Fruit fly (Drosophila melanogaster) whole organism, embryonic: ENCODE measurements around the gene CG33124.

ENCODE experiments used
- BEAF-32 ChIP-seq: fragments of 200-800 bp; sonication (Bioruptor generic); optimal IDR thresholded peaks from 3 replicates; lab custom pipeline; 2017; ENCODE audit warnings: missing biosample characterization, missing genetic modification characterization, mild to moderate bottlenecking, moderate library complexity, missing genetic modification reagents
- CG10431 ChIP-seq: fragments of 200-800 bp; sonication (Bioruptor generic); optimal IDR thresholded peaks from 3 replicates; lab custom pipeline; 2018; ENCODE audit warnings: missing biosample characterization, mild to moderate bottlenecking, missing genetic modification characterization
- CG10979 ChIP-seq: fragments of 200-800 bp; sonication (Bioruptor generic); optimal IDR thresholded peaks from 2 replicates; lab custom pipeline; 2018; ENCODE audit warnings: missing biosample characterization, mild to moderate bottlenecking, missing genetic modification characterization, moderate library complexity
- CG12236 ChIP-seq: fragments of 200-800 bp; sonication (Bioruptor generic); optimal IDR thresholded peaks from 2 replicates; lab custom pipeline; 2016; ENCODE audit warnings: missing biosample characterization, missing genetic modification characterization
- CG12391 ChIP-seq: fragments of 200-800 bp; sonication (Bioruptor generic); optimal IDR thresholded peaks from 3 replicates; lab custom pipeline; 2018; ENCODE audit warnings: missing biosample characterization, mild to moderate bottlenecking, missing genetic modification characterization, moderate library complexity
- CG13296 ChIP-seq: fragments of 200-800 bp; sonication (Bioruptor generic); optimal IDR thresholded peaks from 3 replicates; lab custom pipeline; 2018; ENCODE audit warnings: missing biosample characterization, mild to moderate bottlenecking, missing genetic modification characterization
- CG13424 ChIP-seq: fragments of 200-800 bp; sonication (Bioruptor generic); optimal IDR thresholded peaks from 2 replicates; lab custom pipeline; 2019; ENCODE audit warnings: missing biosample characterization, mild to moderate bottlenecking, missing genetic modification characterization, moderate library complexity
- CG13775 ChIP-seq: fragments of 200-800 bp; sonication (Bioruptor generic); optimal IDR thresholded peaks from 3 replicates; lab custom pipeline; 2017; ENCODE audit warnings: missing biosample characterization, mild to moderate bottlenecking, missing genetic modification characterization
- CG14050 ChIP-seq: fragments of 200-800 bp; sonication (Bioruptor generic); IDR thresholded peaks from 3 replicates; pipeline ENCODE4 v1.3.6; 2022; ENCODE audit warnings: missing biosample characterization, missing genetic modification characterization
- CG15479 ChIP-seq: fragments of 200-800 bp; sonication (Bioruptor generic); optimal IDR thresholded peaks from 3 replicates; lab custom pipeline; 2019; ENCODE audit warnings: missing biosample characterization, mild to moderate bottlenecking, missing genetic modification characterization, moderate library complexity
- CG1602 ChIP-seq: fragments of 200-800 bp; sonication (Bioruptor generic); optimal IDR thresholded peaks from 3 replicates; lab custom pipeline; 2016; ENCODE audit warnings: missing biosample characterization, missing genetic modification characterization
- CG16863 ChIP-seq: fragments of 200-800 bp; sonication (Bioruptor generic); optimal IDR thresholded peaks from 3 replicates; lab custom pipeline; 2016; ENCODE audit warnings: missing biosample characterization, missing genetic modification characterization
- CG17612 ChIP-seq: fragments of 200-800 bp; sonication (Bioruptor generic); IDR thresholded peaks from 2 replicates; pipeline ENCODE4 v1.3.6; 2022; ENCODE audit warnings: missing biosample characterization, missing genetic modification characterization
- CG18599 ChIP-seq: fragments of 200-800 bp; sonication (Bioruptor generic); optimal IDR thresholded peaks from 3 replicates; lab custom pipeline; 2017; ENCODE audit warnings: missing biosample characterization, missing genetic modification characterization, mild to moderate bottlenecking, moderate library complexity, missing genetic modification reagents
- CG2199 ChIP-seq: fragments of 200-800 bp; sonication (Bioruptor generic); IDR thresholded peaks from 3 replicates; pipeline ENCODE4 v1.3.6; 2022; ENCODE audit warnings: missing biosample characterization, missing genetic modification characterization
- CG2712 ChIP-seq: fragments of 200-800 bp; optimal IDR thresholded peaks from 3 replicates; lab custom pipeline; 2019; ENCODE audit warnings: missing biosample characterization, mild to moderate bottlenecking, missing genetic modification characterization, moderate library complexity
- CG2889 ChIP-seq: fragments of 200-800 bp; sonication (Bioruptor generic); IDR thresholded peaks from 3 replicates; pipeline ENCODE4 v1.3.6; 2022; ENCODE audit warnings: missing biosample characterization, missing genetic modification characterization
- CG31388 ChIP-seq: fragments of 200-800 bp; sonication (Bioruptor generic); optimal IDR thresholded peaks from 2 replicates; lab custom pipeline; 2016; ENCODE audit warnings: missing biosample characterization, missing genetic modification characterization
- CG33557 ChIP-seq: fragments of 200-800 bp; sonication (Bioruptor generic); optimal IDR thresholded peaks from 2 replicates; lab custom pipeline; 2019; ENCODE audit warnings: missing biosample characterization, mild to moderate bottlenecking, missing genetic modification characterization, moderate library complexity
- CG4328 ChIP-seq: fragments of 200-800 bp; sonication (Bioruptor generic); optimal IDR thresholded peaks from 3 replicates; lab custom pipeline; 2017; ENCODE audit warnings: missing biosample characterization, missing genetic modification reagents, missing genetic modification characterization
- CG4820 ChIP-seq: fragments of 200-800 bp; sonication (Bioruptor generic); optimal IDR thresholded peaks from 3 replicates; lab custom pipeline; 2016; ENCODE audit warnings: missing biosample characterization, missing genetic modification characterization
- CG7372 ChIP-seq: fragments of 200-800 bp; sonication (Bioruptor generic); IDR thresholded peaks from 2 replicates; pipeline ENCODE4 v1.3.6; 2022; ENCODE audit warnings: missing biosample characterization, missing genetic modification characterization
- CG8944 ChIP-seq: fragments of 200-800 bp; sonication (Bioruptor generic); optimal IDR thresholded peaks from 3 replicates; lab custom pipeline; 2016; ENCODE audit warnings: missing biosample characterization, missing genetic modification characterization
- Dad ChIP-seq: fragments of 200-800 bp; sonication (Bioruptor generic); optimal IDR thresholded peaks from 3 replicates; lab custom pipeline; 2016; ENCODE audit warnings: missing biosample characterization, missing genetic modification characterization
- Doc2 ChIP-seq: fragments of 200-800 bp; sonication (Bioruptor generic); IDR thresholded peaks from 2 replicates; pipeline ENCODE4 v1.3.6; 2022; ENCODE audit warnings: missing biosample characterization, missing genetic modification characterization
- Dref ChIP-seq: fragments of 200-800 bp; sonication (Bioruptor generic); IDR thresholded peaks from 2 replicates; pipeline ENCODE4 v1.3.6; 2022; ENCODE audit warnings: missing biosample characterization, missing genetic modification characterization
- Eip74EF ChIP-seq, 2 experiments: fragments of 200-800 bp in 1 of 2; fragments of >200 bp in 1 of 2; sonication (Bioruptor generic) in 1 of 2; optimal IDR thresholded peaks; 2 replicates each; lab custom pipeline; 2017 to 2019; ENCODE audit warnings: missing biosample characterization in 2 of 2, missing genetic modification characterization in 2 of 2, mild to moderate bottlenecking in 1 of 2, moderate library complexity in 1 of 2
- Gug ChIP-seq: fragments of 200-800 bp; sonication (Bioruptor generic); IDR thresholded peaks from 4 replicates; pipeline ENCODE4 v1.3.6; 2022; ENCODE audit warnings: missing biosample characterization, missing genetic modification characterization
- Optix ChIP-seq: fragments of 200-800 bp; sonication (Bioruptor generic); IDR thresholded peaks from 3 replicates; pipeline ENCODE4 v1.3.6; 2022; ENCODE audit warnings: missing biosample characterization, missing genetic modification characterization
- Side ChIP-seq: fragments of 200-800 bp; sonication (Bioruptor generic); optimal IDR thresholded peaks from 2 replicates; lab custom pipeline; 2016; ENCODE audit warnings: missing biosample characterization, missing genetic modification characterization
- Six4 ChIP-seq: fragments of 200-800 bp; sonication (Bioruptor generic); optimal IDR thresholded peaks from 2 replicates; lab custom pipeline; 2016; ENCODE audit warnings: missing biosample characterization, missing genetic modification characterization
- Xbp1 ChIP-seq: fragments of 200-800 bp; sonication (Bioruptor generic); optimal IDR thresholded peaks from 3 replicates; lab custom pipeline; 2016; ENCODE audit warnings: missing biosample characterization, mild to moderate bottlenecking, missing genetic modification characterization
- abd-A ChIP-seq: fragments of 200-800 bp; sonication (Bioruptor generic); optimal IDR thresholded peaks from 3 replicates; lab custom pipeline; 2019; ENCODE audit warnings: missing biosample characterization, mild to moderate bottlenecking, missing genetic modification characterization, moderate library complexity
- dati ChIP-seq: fragments of 200-800 bp; sonication (Bioruptor generic); IDR thresholded peaks from 2 replicates; pipeline ENCODE4 v1.3.6; 2022; ENCODE audit warnings: missing biosample characterization, missing genetic modification characterization
- dmrt11E ChIP-seq: fragments of 200-800 bp; sonication (Bioruptor generic); optimal IDR thresholded peaks from 3 replicates; lab custom pipeline; 2018; ENCODE audit warnings: missing biosample characterization, mild to moderate bottlenecking, missing genetic modification characterization, moderate library complexity
- en ChIP-seq: fragments of 200-800 bp; sonication (Bioruptor generic); optimal IDR thresholded peaks from 2 replicates; lab custom pipeline; 2016; ENCODE audit warnings: missing biosample characterization, missing genetic modification characterization
- ftz-f1 ChIP-seq: fragments of 200-800 bp; sonication (Bioruptor generic); optimal IDR thresholded peaks from 2 replicates; lab custom pipeline; 2016; ENCODE audit warnings: missing biosample characterization, missing genetic modification characterization
- gce ChIP-seq: fragments of 200-800 bp; sonication (Bioruptor generic); IDR thresholded peaks from 3 replicates; pipeline ENCODE4 v1.3.6; 2022; ENCODE audit warnings: missing biosample characterization, missing genetic modification characterization
- gt ChIP-seq: fragments of 200-800 bp; sonication (Bioruptor generic); IDR thresholded peaks from 2 replicates; pipeline ENCODE4 v1.3.6; 2022; ENCODE audit warnings: missing biosample characterization, missing genetic modification characterization
- hbn ChIP-seq: fragments of 200-800 bp; sonication (Bioruptor generic); IDR thresholded peaks from 2 replicates; pipeline ENCODE4 v1.3.6; 2022; ENCODE audit warnings: missing biosample characterization, missing genetic modification characterization; ENCODE audit not compliant: partially characterized antibody
- oc ChIP-seq: fragments of 200-800 bp; sonication (Bioruptor generic); optimal IDR thresholded peaks from 2 replicates; lab custom pipeline; 2018; ENCODE audit warnings: missing biosample characterization, mild to moderate bottlenecking, missing genetic modification characterization, moderate library complexity
- odd ChIP-seq: fragments of 200-800 bp; sonication (Bioruptor generic); optimal IDR thresholded peaks from 2 replicates; lab custom pipeline; 2017; ENCODE audit warnings: missing biosample characterization, mild to moderate bottlenecking, missing genetic modification characterization
- p53 ChIP-seq: fragments of 200-800 bp; sonication (Bioruptor generic); optimal IDR thresholded peaks from 2 replicates; lab custom pipeline; 2016; ENCODE audit warnings: missing biosample characterization, missing genetic modification characterization
- pita ChIP-seq: fragments of 200-800 bp; sonication (Bioruptor generic); optimal IDR thresholded peaks from 2 replicates; lab custom pipeline; 2017; ENCODE audit warnings: missing biosample characterization, mild to moderate bottlenecking, missing genetic modification characterization
- prd ChIP-seq, 3 experiments: fragments of >200 bp in 2 of 3; fragments of 200-800 bp in 1 of 3; sonication (Bioruptor generic) in 1 of 3; optimal IDR thresholded peaks in 2 of 3; IDR thresholded peaks in 1 of 3; 2 replicates in 2 of 3; 3 replicates in 1 of 3; pipeline versions ENCODE4 v1.3.6 to Lab custom; 2017 to 2022; ENCODE audit warnings: missing biosample characterization in 1 of 3, missing genetic modification characterization in 1 of 3
- pzg ChIP-seq: fragments of 200-800 bp; sonication (Bioruptor generic); optimal IDR thresholded peaks from 3 replicates; lab custom pipeline; 2018; ENCODE audit warnings: missing biosample characterization, mild to moderate bottlenecking, missing genetic modification characterization, moderate library complexity
- schlank ChIP-seq: fragments of 200-800 bp; sonication (Bioruptor generic); optimal IDR thresholded peaks from 2 replicates; lab custom pipeline; 2018; ENCODE audit warnings: missing biosample characterization, mild to moderate bottlenecking, missing genetic modification characterization
- sisA ChIP-seq: fragments of 200-800 bp; sonication (Bioruptor generic); IDR thresholded peaks from 2 replicates; pipeline ENCODE4 v1.3.6; 2022; ENCODE audit warnings: missing biosample characterization, missing genetic modification characterization
- tna ChIP-seq: fragments of 200-800 bp; sonication (Bioruptor generic); IDR thresholded peaks from 2 replicates; pipeline ENCODE4 v1.3.6; 2022; ENCODE audit warnings: missing biosample characterization, missing genetic modification characterization; ENCODE audit not compliant: partially characterized antibody
- usp ChIP-seq: fragments of >200 bp; optimal IDR thresholded peaks from 2 replicates; lab custom pipeline; 2017; ENCODE audit warnings: missing biosample characterization, missing genetic modification characterization

The CG33124 gene

DNA sequence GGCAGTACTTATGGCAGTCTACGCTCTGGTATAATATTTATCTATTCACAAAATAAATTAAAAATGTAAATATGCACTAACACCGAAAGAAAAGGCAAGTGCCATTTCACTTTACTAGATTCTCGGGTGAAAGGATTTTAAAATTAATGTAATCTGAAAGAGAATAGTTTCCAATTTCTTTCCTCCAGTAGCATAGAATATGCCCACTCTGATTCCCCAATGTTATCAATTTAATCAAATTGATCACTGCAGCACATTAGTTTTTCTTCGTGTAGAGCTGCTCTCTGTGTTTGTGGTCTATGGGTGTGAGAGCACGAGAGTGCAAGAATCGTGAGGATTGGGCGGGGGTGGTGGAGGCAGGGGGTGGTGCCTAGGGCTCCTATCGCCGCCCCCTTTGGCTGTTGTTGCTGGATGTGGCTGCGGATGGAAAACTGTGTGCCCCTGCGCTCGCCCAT lies 7.8 kb downstream of the CG33124 start (continued):
- TF ChIP-seq pita (no peak), Six4 (peak; percentile 85), odd (GFP tag; lab: Kevin White, UChicago) (peak; percentile 75), sisA (GFP tag; lab: Robert Waterston, UW) (peak; percentile 74), CG4820 (GFP tag; lab: Kevin White, UChicago) (peak; percentile 86), usp (GFP tag; lab: Kevin White, UChicago) (no peak), CG12236 (GFP tag; lab: Kevin White, UChicago) (peak; percentile 67), CG17612 (GFP tag; lab: Robert Waterston, UW) (no peak), BEAF-32 (GFP tag; lab: Kevin White, UChicago) (no peak), Dad (GFP tag; lab: Kevin White, UChicago) (peak; percentile 59), CG16863 (GFP tag; lab: Kevin White, UChicago) (peak; percentile 73), prd (optimal IDR thresholded peaks at IDR 0.05; lab: Kevin White, UChicago) (no peak), prd (GFP tag; IDR thresholded peaks at IDR 0.05; lab: Robert Waterston, UW) (peak; percentile 80), Xbp1 (GFP tag; lab: Kevin White, UChicago) (peak; percentile 79), CG12391 (tag; lab: Kevin White, UChicago) (peak; percentile 87), hbn (GFP tag; lab: Robert Waterston, UW) (no peak), dmrt11E (peak; percentile 95), CG13775 (GFP tag; lab: Kevin White, UChicago) (peak; percentile 81), CG13424 (tag; lab: Kevin White, UChicago) (peak; percentile 87), Optix (GFP tag; lab: Robert Waterston, UW) (peak; percentile 75), CG1602 (peak; percentile 77), Dref (GFP tag; lab: Robert Waterston, UW) (no peak), Side (GFP tag; lab: Kevin White, UChicago) (peak; percentile 66), gt (GFP tag; lab: Robert Waterston, UW) (peak; percentile 58; the same call in 1 of the 2 replicates), Gug (GFP tag; lab: Robert Waterston, UW) (peak; percentile 42; the same call in 2 of the 4 replicates), en (GFP tag; lab: Kevin White, UChicago) (peak; percentile 63), CG33557 (GFP tag; lab: Kevin White, UChicago) (peak; percentile 96), schlank (tag; lab: Kevin White, UChicago) (no peak), oc (peak; percentile 88), CG10979 (tag; lab: Kevin White, UChicago) (peak; percentile 94), abd-A (tag; lab: Kevin White, UChicago) (no peak), CG10431 (GFP tag; lab: Kevin White, UChicago) (peak; percentile 88), tna (GFP tag; lab: Robert Waterston, UW) (no peak), CG2712 (peak; percentile 94), Doc2 (GFP tag; lab: Robert Waterston, UW) (no peak), CG8944 (GFP tag; lab: Kevin White, UChicago) (peak; percentile 60), p53 (GFP tag; lab: Kevin White, UChicago) (peak; percentile 33), CG18599 (GFP tag; lab: Kevin White, UChicago) (peak; percentile 65), CG15479 (GFP tag; lab: Kevin White, UChicago) (no peak), CG13296 (GFP tag; lab: Kevin White, UChicago) (peak; percentile 12), ftz-f1 (GFP tag; lab: Kevin White, UChicago) (no peak), CG4328 (GFP tag; lab: Kevin White, UChicago) (peak; percentile 61), CG2199 (GFP tag; lab: Robert Waterston, UW) (no peak), Eip74EF (GFP tag; optimal IDR thresholded peaks at IDR 0.05; lab: Kevin White, UChicago) (peak in 1 of 2 experiments; percentile 88), dati (GFP tag; lab: Robert Waterston, UW) (0 out of 2 replicates have a peak, but pooled peaks have one; percentile 7), CG14050 (GFP tag; lab: Robert Waterston, UW) (no peak), CG2889 (GFP tag; lab: Robert Waterston, UW) (no peak), pzg (GFP tag; lab: Kevin White, UChicago) (no peak), gce (GFP tag; lab: Robert Waterston, UW) (peak; percentile 62; the same call in 2 of the 3 replicates), CG31388 (GFP tag; lab: Kevin White, UChicago) (peak; percentile 52), CG7372 (peak; percentile 28; the same call in 1 of the 2 replicates)
